Worm (Caenorhabditis elegans): ENCODE measurements around the gene ubc-19.

Gene ubc-19

DNA sequence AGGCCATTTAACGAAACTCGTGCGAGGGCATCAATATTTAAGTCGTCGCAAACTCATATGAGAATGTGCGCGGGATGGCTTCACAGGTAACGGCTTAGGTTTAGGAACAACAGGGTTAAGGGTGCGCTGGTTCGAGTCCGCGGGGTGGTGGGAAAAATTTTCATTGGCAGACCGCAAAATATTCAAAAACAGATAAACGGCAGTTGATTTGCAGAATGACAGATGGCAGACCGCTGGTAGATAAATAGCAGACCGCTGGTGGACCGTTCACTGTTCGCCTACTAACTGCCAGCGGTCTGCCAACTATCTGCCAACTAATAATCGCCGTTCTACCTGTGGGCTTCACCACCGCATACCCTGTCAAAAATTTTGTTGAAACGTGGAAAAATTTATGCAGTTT is 22.6 kb upstream of the ubc-19 start:
- TF ChIP-seq tbx-7 (tag; optimal IDR thresholded peaks at IDR 0.05) (no peak), ceh-45 (GFP tag; IDR thresholded peaks at IDR 0.05) (no peak), nhr-232 (tag; optimal IDR thresholded peaks at IDR 0.05) (peak; percentile 12), unc-55 (GFP tag; optimal IDR thresholded peaks at IDR 0.05) (no peak), rnt-1 (tag; optimal IDR thresholded peaks at IDR 0.05) (peak; percentile 67), ets-4 (tag; optimal IDR thresholded peaks at IDR 0.05) (no peak), C08G9.2 (tag; optimal IDR thresholded peaks at IDR 0.05) (no peak), pat-9 (tag; optimal IDR thresholded peaks at IDR 0.05) (peak; percentile 7), hlh-15 (tag; optimal IDR thresholded peaks at IDR 0.05) (no peak), ceh-30 (tag; optimal IDR thresholded peaks at IDR 0.05) (no peak), ceh-6 (GFP tag; optimal IDR thresholded peaks at IDR 0.05) (peak; percentile 28), pros-1 (tag; optimal IDR thresholded peaks at IDR 0.05) (no peak), pax-1 (tag; optimal IDR thresholded peaks at IDR 0.05) (no peak), hlh-13 (GFP tag; optimal IDR thresholded peaks at IDR 0.05) (peak; percentile 6), unc-3 (GFP tag; conservative IDR thresholded peaks at IDR 0.05) (no peak), unc-3 (tag; optimal IDR thresholded peaks at IDR 0.05) (no peak), T23F11.4 (GFP tag; optimal IDR thresholded peaks at IDR 0.05) (no peak), pha-2 (tag; optimal IDR thresholded peaks at IDR 0.05) (no peak)

DNA sequence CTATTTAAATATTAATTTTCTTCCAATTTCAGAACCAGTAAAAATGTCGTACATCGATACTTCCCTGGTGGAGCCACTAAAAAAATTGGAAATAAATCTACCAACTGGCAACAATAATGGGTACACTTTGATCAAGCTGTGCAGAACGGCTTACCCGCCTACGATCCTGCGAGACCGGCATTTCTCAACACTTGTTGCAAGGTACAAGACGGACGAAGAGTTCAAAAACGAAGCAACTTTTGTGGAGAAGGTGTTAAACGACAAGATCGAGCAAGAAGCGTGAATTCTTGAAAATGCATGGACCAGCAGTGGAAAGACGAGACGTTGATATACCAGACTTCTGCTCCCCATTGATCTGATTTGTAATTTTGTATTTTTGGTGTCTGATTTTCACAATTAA is 21.8 kb upstream of the ubc-19 start:
- TF ChIP-seq fax-1 (tag; optimal IDR thresholded peaks at IDR 0.05) (no peak), ztf-16 (tag; optimal IDR thresholded peaks at IDR 0.05) (no peak), rnt-1 (tag; optimal IDR thresholded peaks at IDR 0.05) (no peak), pha-4 (tag; optimal IDR thresholded peaks at IDR 0.05) (no peak), ets-4 (tag; optimal IDR thresholded peaks at IDR 0.05) (no peak), syd-9 (tag; optimal IDR thresholded peaks at IDR 0.05) (no peak), tbx-7 (tag; optimal IDR thresholded peaks at IDR 0.05) (no peak), ceh-34 (tag; optimal IDR thresholded peaks at IDR 0.05) (no peak), ceh-22 (tag; optimal IDR thresholded peaks at IDR 0.05) (no peak)

DNA sequence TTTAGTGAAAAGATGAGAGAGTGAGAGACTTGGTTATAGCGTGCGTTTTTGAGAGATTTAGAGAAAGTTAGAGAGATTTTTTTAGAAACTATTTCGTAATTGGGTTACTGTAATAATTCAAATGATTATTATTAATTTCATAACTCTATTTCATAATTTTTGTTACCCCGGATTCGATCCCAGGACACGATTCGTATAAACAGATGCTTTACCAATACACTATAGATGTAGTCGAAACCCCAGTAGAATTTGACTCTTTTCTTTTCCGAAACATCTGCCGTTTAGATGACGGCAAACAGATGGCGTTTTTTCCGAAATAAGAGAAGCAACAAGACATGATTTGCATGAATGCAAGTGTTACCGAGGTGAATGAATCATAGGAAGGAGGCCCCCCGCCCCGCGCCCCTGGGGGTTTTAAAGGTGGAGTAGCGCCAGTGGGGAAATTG is 20.5 kb upstream of the ubc-19 start:
- TF ChIP-seq gmeb-2 (tag; optimal IDR thresholded peaks at IDR 0.05) (no peak), elt-2 (tag; optimal IDR thresholded peaks at IDR 0.05) (no peak), ceh-22 (tag; optimal IDR thresholded peaks at IDR 0.05) (no peak), lin-11 (tag; optimal IDR thresholded peaks at IDR 0.05) (no peak), pha-2 (tag; optimal IDR thresholded peaks at IDR 0.05) (no peak), ceh-6 (GFP tag; optimal IDR thresholded peaks at IDR 0.05) (no peak), ceh-30 (tag; optimal IDR thresholded peaks at IDR 0.05) (no peak), ztf-16 (tag; optimal IDR thresholded peaks at IDR 0.05) (no peak), fkh-6 (tag; optimal IDR thresholded peaks at IDR 0.05) (no peak), C38D4.7 (GFP tag; optimal IDR thresholded peaks at IDR 0.05) (no peak), unc-3 (GFP tag; conservative IDR thresholded peaks at IDR 0.05) (no peak), unc-3 (tag; optimal IDR thresholded peaks at IDR 0.05) (peak; percentile 9), pax-1 (tag; optimal IDR thresholded peaks at IDR 0.05) (no peak), hlh-6 (tag; optimal IDR thresholded peaks at IDR 0.05) (no peak), mec-3 (tag; optimal IDR thresholded peaks at IDR 0.05; ENCODE audit: borderline replicate concordance) (no peak), unc-42 (tag; optimal IDR thresholded peaks at IDR 0.05) (no peak), ceh-45 (GFP tag; IDR thresholded peaks at IDR 0.05) (no peak), K09A11.1 (tag; optimal IDR thresholded peaks at IDR 0.05; ENCODE audit: insufficient read depth) (peak; percentile 16), pag-3 (tag; optimal IDR thresholded peaks at IDR 0.05; ENCODE audit: borderline replicate concordance) (no peak), rnt-1 (tag; optimal IDR thresholded peaks at IDR 0.05) (no peak), hlh-15 (tag; optimal IDR thresholded peaks at IDR 0.05) (no peak), nfya-1 (tag; optimal IDR thresholded peaks at IDR 0.05) (peak; percentile 58), tbx-7 (tag; optimal IDR thresholded peaks at IDR 0.05) (no peak), ceh-14 (tag; optimal IDR thresholded peaks at IDR 0.05) (no peak), ceh-19 (GFP tag; optimal IDR thresholded peaks at IDR 0.05) (peak; percentile 12), ceh-48 (tag; optimal IDR thresholded peaks at IDR 0.05) (no peak), ref-2 (tag; optimal IDR thresholded peaks at IDR 0.05) (peak; percentile 45), ceh-34 (tag; optimal IDR thresholded peaks at IDR 0.05) (no peak), dve-1 (tag; optimal IDR thresholded peaks at IDR 0.05) (no peak), madf-2 (tag; optimal IDR thresholded peaks at IDR 0.05) (no peak), npax-4 (tag; optimal IDR thresholded peaks at IDR 0.05) (no peak), ahr-1 (tag; optimal IDR thresholded peaks at IDR 0.05) (no peak), odd-2 (tag; optimal IDR thresholded peaks at IDR 0.05) (no peak), hlh-8 (tag; optimal IDR thresholded peaks at IDR 0.05) (no peak), dmd-4 (tag; optimal IDR thresholded peaks at IDR 0.05; ENCODE audit: borderline replicate concordance) (peak; percentile 69), nhr-232 (tag; optimal IDR thresholded peaks at IDR 0.05) (no peak), unc-86 (tag; optimal IDR thresholded peaks at IDR 0.05) (no peak), ets-4 (tag; optimal IDR thresholded peaks at IDR 0.05) (no peak), pat-9 (tag; optimal IDR thresholded peaks at IDR 0.05) (no peak)

Data from whole organism, late embryonic.